Fruit fly (Drosophila melanogaster) whole organism, wandering third instar larva: ENCODE measurements around the gene CG31549.

Experiments
- Abd-B ChIP-seq: fragments of >200 bp; optimal IDR thresholded peaks from 2 replicates; lab custom pipeline; 2017; ENCODE audit warnings: missing biosample characterization, missing genetic modification characterization
- CG9705 ChIP-seq: fragments of 200-800 bp; sonication (Bioruptor generic); optimal IDR thresholded peaks from 2 replicates; lab custom pipeline; 2018; ENCODE audit warnings: missing biosample characterization, mild to moderate bottlenecking, missing genetic modification characterization
- CrebA ChIP-seq: fragments of 200-800 bp; sonication (Bioruptor generic); optimal IDR thresholded peaks from 2 replicates; lab custom pipeline; 2016; ENCODE audit warnings: missing biosample characterization, mild to moderate bottlenecking, missing genetic modification characterization, borderline replicate concordance
- Dfd ChIP-seq: fragments of >200 bp; optimal IDR thresholded peaks from 2 replicates; lab custom pipeline; 2017; ENCODE audit warnings: missing biosample characterization, missing genetic modification characterization
- Dif ChIP-seq: fragments of 200-275, 200-300 bp; sonication (Bioruptor generic); optimal IDR thresholded peaks from 2 replicates; lab custom pipeline; 2018; ENCODE audit warnings: missing biosample characterization, missing genetic modification characterization; ENCODE audit not compliant: partially characterized antibody
- GATAd ChIP-seq: sonication (Bioruptor generic); optimal IDR thresholded peaks from 2 replicates; lab custom pipeline; 2016; ENCODE audit warnings: missing biosample characterization, missing genetic modification characterization
- HLH106 ChIP-seq: fragments of 200-800 bp; optimal IDR thresholded peaks from 3 replicates; lab custom pipeline; 2019; ENCODE audit warnings: missing biosample characterization, mild to moderate bottlenecking, missing genetic modification characterization, moderate library complexity
- Hnf4 ChIP-seq: fragments of 200-800 bp; sonication (Bioruptor generic); optimal IDR thresholded peaks from 2 replicates; lab custom pipeline; 2016; ENCODE audit warnings: missing biosample characterization, mild to moderate bottlenecking, missing genetic modification characterization
- Hr78 ChIP-seq: fragments of >200 bp; optimal IDR thresholded peaks from 2 replicates; lab custom pipeline; 2017; ENCODE audit warnings: missing biosample characterization, missing genetic modification characterization
- Hr83 ChIP-seq: fragments of 200-300 bp; sonication (Bioruptor generic); optimal IDR thresholded peaks from 2 replicates; lab custom pipeline; 2016; ENCODE audit warnings: missing biosample characterization, mild to moderate bottlenecking, missing genetic modification characterization, moderate library complexity; ENCODE audit not compliant: poor library complexity, severe bottlenecking
- Jra ChIP-seq: sonication (Bioruptor generic); optimal IDR thresholded peaks from 2 replicates; lab custom pipeline; 2016; ENCODE audit warnings: missing biosample characterization, missing genetic modification characterization
- Mio ChIP-seq: sonication (Bioruptor generic); optimal IDR thresholded peaks from 2 replicates; lab custom pipeline; 2016; ENCODE audit warnings: missing biosample characterization, missing genetic modification characterization
- Myc ChIP-seq: fragments of >200 bp; optimal IDR thresholded peaks from 2 replicates; lab custom pipeline; 2017
- N ChIP-seq: fragments of >200 bp; optimal IDR thresholded peaks from 2 replicates; lab custom pipeline; 2018; ENCODE audit warnings: missing biosample characterization, missing external identifiers, missing genetic modification characterization
- OdsH ChIP-seq: fragments of 200-800 bp; sonication (Bioruptor generic); optimal IDR thresholded peaks from 2 replicates; lab custom pipeline; 2016; ENCODE audit warnings: missing biosample characterization, mild to moderate bottlenecking, missing genetic modification characterization
- Rel ChIP-seq, 2 experiments: fragments of 200-800 bp; sonication (Bioruptor generic) in 1 of 2; optimal IDR thresholded peaks; 2 replicates in 1 of 2; 3 replicates in 1 of 2; lab custom pipeline; 2016 to 2019; ENCODE audit warnings: mild to moderate bottlenecking in 2 of 2, missing biosample characterization in 2 of 2, missing genetic modification characterization in 2 of 2, moderate library complexity in 1 of 2
- Sp1 ChIP-seq: fragments of 200-800 bp; sonication (Bioruptor generic); optimal IDR thresholded peaks from 3 replicates; lab custom pipeline; 2019; ENCODE audit warnings: missing biosample characterization, mild to moderate bottlenecking, missing genetic modification characterization, moderate library complexity
- br ChIP-seq: fragments of 200-800 bp; sonication (Bioruptor generic); optimal IDR thresholded peaks from 2 replicates; lab custom pipeline; 2016; ENCODE audit warnings: missing biosample characterization, missing genetic modification characterization
- brk ChIP-seq: fragments of 200-800 bp; sonication (Bioruptor generic); optimal IDR thresholded peaks from 2 replicates; lab custom pipeline; 2016; ENCODE audit warnings: missing biosample characterization, mild to moderate bottlenecking, missing genetic modification characterization
- dl ChIP-seq, 2 experiments: fragments of 175-275, 200-275 bp in 1 of 2; fragments of 200-275 bp in 1 of 2; sonication (Bioruptor generic); optimal IDR thresholded peaks; lab custom pipeline; 2018; ENCODE audit warnings: mild to moderate bottlenecking in 2 of 2, missing biosample characterization in 2 of 2, missing genetic modification characterization in 2 of 2, moderate library complexity in 2 of 2; ENCODE audit not compliant: partially characterized antibody in 2 of 2, insufficient read depth in 1 of 2
- dmrt93B ChIP-seq: fragments of 200-800 bp; sonication (Bioruptor generic); optimal IDR thresholded peaks from 2 replicates; lab custom pipeline; 2018; ENCODE audit warnings: missing biosample characterization, mild to moderate bottlenecking, missing genetic modification characterization
- dsf ChIP-seq: sonication (Bioruptor generic); optimal IDR thresholded peaks from 2 replicates; lab custom pipeline; 2016; ENCODE audit warnings: missing biosample characterization, missing genetic modification characterization, borderline replicate concordance
- ey ChIP-seq: fragments of 200-800 bp; sonication (Bioruptor generic); optimal IDR thresholded peaks from 2 replicates; lab custom pipeline; 2016; ENCODE audit warnings: missing biosample characterization, missing genetic modification characterization
- foxo ChIP-seq, 2 experiments: fragments of 200-800 bp; sonication (Bioruptor generic); optimal IDR thresholded peaks; 2 replicates in 1 of 2; 3 replicates in 1 of 2; lab custom pipeline; 2016 to 2017; ENCODE audit warnings: missing biosample characterization in 2 of 2, missing genetic modification characterization in 2 of 2
- fru ChIP-seq: fragments of 200-800 bp; sonication (Bioruptor generic); optimal IDR thresholded peaks from 3 replicates; lab custom pipeline; 2016; ENCODE audit warnings: missing biosample characterization, mild to moderate bottlenecking, missing genetic modification characterization
- h ChIP-seq: fragments of 200-800 bp; sonication (Bioruptor generic); optimal IDR thresholded peaks from 3 replicates; lab custom pipeline; 2016; ENCODE audit warnings: missing biosample characterization, mild to moderate bottlenecking, missing genetic modification characterization
- jim ChIP-seq: fragments of 175-275, 200-325 bp; sonication (Bioruptor generic); optimal IDR thresholded peaks from 2 replicates; lab custom pipeline; 2016; ENCODE audit warnings: missing biosample characterization, mild to moderate bottlenecking, missing genetic modification characterization
- lola ChIP-seq: fragments of >200 bp; optimal IDR thresholded peaks from 2 replicates; lab custom pipeline; 2017; ENCODE audit warnings: missing biosample characterization, missing genetic modification characterization
- pan ChIP-seq: fragments of >200 bp; optimal IDR thresholded peaks from 2 replicates; lab custom pipeline; 2017
- psq ChIP-seq: fragments of 200-800 bp; sonication (Bioruptor generic); optimal IDR thresholded peaks from 3 replicates; lab custom pipeline; 2017; ENCODE audit warnings: missing biosample characterization, mild to moderate bottlenecking, missing genetic modification characterization, moderate library complexity
- rgr ChIP-seq: fragments of 200-800 bp; sonication (Bioruptor generic); optimal IDR thresholded peaks from 3 replicates; lab custom pipeline; 2016; ENCODE audit warnings: missing biosample characterization, mild to moderate bottlenecking, missing genetic modification characterization
- sage ChIP-seq: fragments of 200-800 bp; sonication (Bioruptor generic); optimal IDR thresholded peaks from 2 replicates; lab custom pipeline; 2016; ENCODE audit warnings: missing biosample characterization, mild to moderate bottlenecking, missing genetic modification characterization
- sv ChIP-seq: fragments of 200-800 bp; sonication (Bioruptor generic); optimal IDR thresholded peaks from 3 replicates; lab custom pipeline; 2016; ENCODE audit warnings: missing biosample characterization, missing genetic modification characterization
- tai ChIP-seq: sonication (Bioruptor generic); optimal IDR thresholded peaks from 2 replicates; lab custom pipeline; 2016; ENCODE audit warnings: missing biosample characterization, missing genetic modification characterization
- usp ChIP-seq: fragments of >200 bp; optimal IDR thresholded peaks from 2 replicates; lab custom pipeline; 2017; ENCODE audit warnings: missing biosample characterization, missing genetic modification characterization
- woc ChIP-seq: sonication (Bioruptor generic); optimal IDR thresholded peaks from 2 replicates; lab custom pipeline; 2016; ENCODE audit warnings: missing biosample characterization, mild to moderate bottlenecking, missing genetic modification characterization

Gene CG31549

dm6 chr3R:5636519-5637430, 4.8 kb downstream of the CG31549 start, which contains the start of the genes CG31548 and CG12170:
TSS of gene CG31548 (minus strand) at chr3R:5636852.
TSS of gene CG12170 (plus strand) at chr3R:5637234.
- TF ChIP-seq brk (no peak), GATAd (GFP tag; lab: Kevin White, UChicago) (no peak), Myc (no peak), h (GFP tag; lab: Kevin White, UChicago) (no peak), pan (lab: Kevin White, UChicago) (no peak), HLH106 (tag; lab: Kevin White, UChicago) (peak; percentile 36), ey (GFP tag; lab: Kevin White, UChicago) (peak; percentile 37), br (GFP tag; lab: Kevin White, UChicago) (no peak), sv (GFP tag; lab: Kevin White, UChicago) (peak; percentile 32), OdsH (GFP tag; lab: Kevin White, UChicago) (peak; percentile 1), fru (GFP tag; lab: Kevin White, UChicago) (no peak), psq (peak; percentile 41), Rel (GFP tag; optimal IDR thresholded peaks at IDR 0.05; lab: Kevin White, UChicago) (no peak), Rel (tag; optimal IDR thresholded peaks at IDR 0.05; lab: Kevin White, UChicago) (no peak), foxo (GFP tag; optimal IDR thresholded peaks at IDR 0.05; lab: Kevin White, UChicago) (no peak), jim (no peak), Hr83 (peak; percentile 19), rgr (no peak)

dm6 chr3R:5643421-5643820, 11.4 kb downstream of the CG31549 start:
- TF ChIP-seq ey (GFP tag; lab: Kevin White, UChicago) (no peak), h (GFP tag; lab: Kevin White, UChicago) (no peak), Hr83 (no peak), usp (GFP tag; lab: Kevin White, UChicago) (no peak), brk (no peak), dl (GFP tag; optimal IDR thresholded peaks at IDR 0.05; lab: Kevin White, UChicago; ENCODE audit: insufficient read depth in 1 of 2, partially characterized antibody in 2 of 2) (no peak), Jra (GFP tag; lab: Kevin White, UChicago) (no peak), Myc (no peak), Rel (GFP tag; optimal IDR thresholded peaks at IDR 0.05; lab: Kevin White, UChicago) (no peak), Rel (tag; optimal IDR thresholded peaks at IDR 0.05; lab: Kevin White, UChicago) (no peak), sv (GFP tag; lab: Kevin White, UChicago) (no peak), Abd-B (no peak), Mio (GFP tag; lab: Kevin White, UChicago) (no peak), dmrt93B (GFP tag; lab: Kevin White, UChicago) (no peak), HLH106 (tag; lab: Kevin White, UChicago) (no peak), br (GFP tag; lab: Kevin White, UChicago) (no peak), sage (no peak), tai (no peak), lola (GFP tag; lab: Kevin White, UChicago) (no peak), woc (GFP tag; lab: Kevin White, UChicago) (no peak), GATAd (GFP tag; lab: Kevin White, UChicago) (no peak)

- peak; percentile 18 for TF ChIP-seq OdsH (GFP tag; lab: Kevin White, UChicago)
- TF ChIP-seq ey (GFP tag; lab: Kevin White, UChicago): peak; percentile 31
- TF ChIP-seq dsf (GFP tag; lab: Kevin White, UChicago): no peak
- TF ChIP-seq N (GFP tag; lab: Kevin White, UChicago): peak; percentile 46
- no peak for TF ChIP-seq CG9705 (GFP tag; lab: Kevin White, UChicago)
- no peak for TF ChIP-seq Hnf4
- TF ChIP-seq Dfd (GFP tag; lab: Kevin White, UChicago): no peak
- no peak for TF ChIP-seq sage
- no peak for TF ChIP-seq pan (lab: Kevin White, UChicago)
- no peak for TF ChIP-seq Sp1
- no peak for TF ChIP-seq dmrt93B (GFP tag; lab: Kevin White, UChicago)
- TF ChIP-seq Dif (GFP tag; lab: Kevin White, UChicago): no peak
- TF ChIP-seq fru (GFP tag; lab: Kevin White, UChicago): no peak
- TF ChIP-seq Rel (GFP tag; optimal IDR thresholded peaks at IDR 0.05; lab: Kevin White, UChicago): no peak
- peak; percentile 10 for TF ChIP-seq Rel (tag; optimal IDR thresholded peaks at IDR 0.05; lab: Kevin White, UChicago)
- no peak for TF ChIP-seq CrebA
- TF ChIP-seq Abd-B: no peak
- TF ChIP-seq lola (GFP tag; lab: Kevin White, UChicago): no peak
- no peak for TF ChIP-seq sv (GFP tag; lab: Kevin White, UChicago)
- TF ChIP-seq Myc: no peak
- no peak for TF ChIP-seq dl (GFP tag; optimal IDR thresholded peaks at IDR 0.05; lab: Kevin White, UChicago; ENCODE audit: insufficient read depth in 1 of 2, partially characterized antibody in 2 of 2)
- TF ChIP-seq psq: no peak
- no peak for TF ChIP-seq Hr83
- no peak for TF ChIP-seq brk
- peak; percentile 31 for TF ChIP-seq rgr
- peak; percentile 26 for TF ChIP-seq Jra (GFP tag; lab: Kevin White, UChicago)
- TF ChIP-seq woc (GFP tag; lab: Kevin White, UChicago): no peak
- no peak for TF ChIP-seq Hr78 (GFP tag; lab: Kevin White, UChicago)
- no peak for TF ChIP-seq jim
- no peak for TF ChIP-seq GATAd (GFP tag; lab: Kevin White, UChicago)
- TF ChIP-seq br (GFP tag; lab: Kevin White, UChicago): peak; percentile 49
- no peak for TF ChIP-seq Mio (GFP tag; lab: Kevin White, UChicago)
- TF ChIP-seq usp (GFP tag; lab: Kevin White, UChicago): no peak
- peak in 1 of 2 experiments; percentile 36 for TF ChIP-seq foxo (GFP tag; optimal IDR thresholded peaks at IDR 0.05; lab: Kevin White, UChicago)
- TF ChIP-seq HLH106 (tag; lab: Kevin White, UChicago): peak; percentile 35
Observed at dm6 chr3R:5647705-5648568, 15.9 kb downstream of the CG31549 start.
